Fruit fly (Drosophila melanogaster) whole organism, embryonic: ENCODE data around the gene CG43402.

ENCODE experiments used
- CG10267 ChIP-seq: fragments of 200-800 bp; sonication (Bioruptor generic); optimal IDR thresholded peaks from 2 replicates; lab custom pipeline; 2018; ENCODE audit warnings: missing biosample characterization, mild to moderate bottlenecking, missing genetic modification characterization, moderate library complexity
- CG11398 ChIP-seq: fragments of 200-800 bp; sonication (Bioruptor generic); optimal IDR thresholded peaks from 2 replicates; lab custom pipeline; 2016; ENCODE audit warnings: missing biosample characterization, missing genetic modification characterization
- CG12104 ChIP-seq: fragments of 200-800 bp; sonication (Bioruptor generic); optimal IDR thresholded peaks from 3 replicates; lab custom pipeline; 2016; ENCODE audit warnings: missing biosample characterization, missing genetic modification characterization
- CG12219 ChIP-seq: fragments of 200-800 bp; sonication (Bioruptor generic); optimal IDR thresholded peaks from 3 replicates; lab custom pipeline; 2018; ENCODE audit warnings: missing biosample characterization, mild to moderate bottlenecking, missing genetic modification characterization
- CG17186 ChIP-seq: fragments of 200-800 bp; sonication (Bioruptor generic); optimal IDR thresholded peaks from 3 replicates; lab custom pipeline; 2017; ENCODE audit warnings: missing biosample characterization, missing genetic modification reagents, missing genetic modification characterization
- CG17359 ChIP-seq: fragments of 200-800 bp; sonication (Bioruptor generic); optimal IDR thresholded peaks from 3 replicates; lab custom pipeline; 2018; ENCODE audit warnings: missing biosample characterization, mild to moderate bottlenecking, missing genetic modification characterization, moderate library complexity
- CG17361 ChIP-seq: fragments of 200-800 bp; sonication (Bioruptor generic); IDR thresholded peaks from 3 replicates; pipeline ENCODE4 v1.3.6; 2022; ENCODE audit warnings: missing biosample characterization, missing genetic modification characterization
- CG17612 ChIP-seq: fragments of 200-800 bp; sonication (Bioruptor generic); IDR thresholded peaks from 2 replicates; pipeline ENCODE4 v1.3.6; 2022; ENCODE audit warnings: missing biosample characterization, missing genetic modification characterization
- CG2889 ChIP-seq: fragments of 200-800 bp; sonication (Bioruptor generic); IDR thresholded peaks from 3 replicates; pipeline ENCODE4 v1.3.6; 2022; ENCODE audit warnings: missing biosample characterization, missing genetic modification characterization
- CG30431 ChIP-seq: fragments of 200-800 bp; sonication (Bioruptor generic); optimal IDR thresholded peaks from 2 replicates; lab custom pipeline; 2017; ENCODE audit warnings: missing biosample characterization, missing genetic modification characterization
- CG34376 ChIP-seq: fragments of 200-800 bp; sonication (Bioruptor generic); optimal IDR thresholded peaks from 2 replicates; lab custom pipeline; 2018; ENCODE audit warnings: missing biosample characterization, mild to moderate bottlenecking, missing genetic modification characterization
- CG6272 ChIP-seq: fragments of 200-800 bp; sonication (Bioruptor generic); IDR thresholded peaks from 2 replicates; pipeline ENCODE4 v1.3.6; 2022; ENCODE audit warnings: missing biosample characterization, missing genetic modification characterization
- CG7786 ChIP-seq: fragments of 200-800 bp; sonication (Bioruptor generic); optimal IDR thresholded peaks from 2 replicates; lab custom pipeline; 2016; ENCODE audit warnings: missing biosample characterization, missing genetic modification characterization
- CG8359 ChIP-seq: fragments of 200-800 bp; sonication (Bioruptor generic); optimal IDR thresholded peaks from 2 replicates; lab custom pipeline; 2017; ENCODE audit warnings: missing biosample characterization, mild to moderate bottlenecking, missing genetic modification characterization, borderline replicate concordance
- CG9817 ChIP-seq: fragments of 200-800 bp; sonication (Bioruptor generic); optimal IDR thresholded peaks from 2 replicates; lab custom pipeline; 2018; ENCODE audit warnings: missing biosample characterization, mild to moderate bottlenecking, missing genetic modification characterization, moderate library complexity
- CG9932 ChIP-seq: fragments of 200-800 bp; sonication (Bioruptor generic); IDR thresholded peaks from 2 replicates; pipeline ENCODE4 v1.3.6; 2022; ENCODE audit warnings: missing biosample characterization, missing genetic modification characterization
- Chrac-16 ChIP-seq: fragments of 200-800 bp; sonication (Bioruptor generic); optimal IDR thresholded peaks from 3 replicates; lab custom pipeline; 2016; ENCODE audit warnings: missing biosample characterization, missing genetic modification characterization
- Dfd ChIP-seq, 2 experiments: fragments of >200 bp; optimal IDR thresholded peaks; 2 replicates each; lab custom pipeline; 2017; ENCODE audit warnings: missing biosample characterization in 2 of 2, missing genetic modification characterization in 2 of 2
- Doc3 ChIP-seq: fragments of 200-800 bp; sonication (Bioruptor generic); IDR thresholded peaks from 3 replicates; pipeline ENCODE4 v1.3.6; 2022; ENCODE audit warnings: missing biosample characterization, missing genetic modification characterization; ENCODE audit not compliant: partially characterized antibody
- Dref ChIP-seq: fragments of 200-800 bp; sonication (Bioruptor generic); IDR thresholded peaks from 2 replicates; pipeline ENCODE4 v1.3.6; 2022; ENCODE audit warnings: missing biosample characterization, missing genetic modification characterization
- E2f2 ChIP-seq: fragments of 200-800 bp; sonication (Bioruptor generic); IDR thresholded peaks from 2 replicates; pipeline ENCODE4 v1.3.6; 2022; ENCODE audit warnings: missing biosample characterization, missing genetic modification characterization
- Eip74EF ChIP-seq, 2 experiments: fragments of 200-800 bp in 1 of 2; fragments of >200 bp in 1 of 2; sonication (Bioruptor generic) in 1 of 2; optimal IDR thresholded peaks; 2 replicates each; lab custom pipeline; 2017 to 2019; ENCODE audit warnings: missing biosample characterization in 2 of 2, missing genetic modification characterization in 2 of 2, mild to moderate bottlenecking in 1 of 2, moderate library complexity in 1 of 2
- Gsc ChIP-seq: fragments of 200-800 bp; sonication (Bioruptor generic); IDR thresholded peaks from 2 replicates; pipeline ENCODE4 v1.3.6; 2022; ENCODE audit warnings: missing biosample characterization, missing genetic modification characterization
- HLH54F ChIP-seq: fragments of 200-800 bp; sonication (Bioruptor generic); optimal IDR thresholded peaks from 3 replicates; lab custom pipeline; 2016; ENCODE audit warnings: missing biosample characterization, missing genetic modification characterization
- MTF-1 ChIP-seq: fragments of 200-800 bp; sonication (Bioruptor generic); optimal IDR thresholded peaks from 2 replicates; lab custom pipeline; 2018; ENCODE audit warnings: missing biosample characterization, mild to moderate bottlenecking, missing genetic modification characterization, borderline replicate concordance
- Mrtf ChIP-seq: fragments of 200-800 bp; sonication (Bioruptor generic); IDR thresholded peaks from 3 replicates; pipeline ENCODE4 v1.3.6; 2022; ENCODE audit warnings: missing biosample characterization, missing genetic modification characterization
- NC2α ChIP-seq: fragments of 200-800 bp; sonication (Bioruptor generic); optimal IDR thresholded peaks from 2 replicates; lab custom pipeline; 2016; ENCODE audit warnings: missing biosample characterization, missing genetic modification characterization
- NC2β ChIP-seq: fragments of 200-800 bp; sonication (Bioruptor generic); optimal IDR thresholded peaks from 2 replicates; lab custom pipeline; 2016; ENCODE audit warnings: missing biosample characterization, missing genetic modification characterization
- NFAT ChIP-seq: fragments of 200-800 bp; sonication (Bioruptor generic); IDR thresholded peaks from 2 replicates; pipeline ENCODE4 v1.3.6; 2022; ENCODE audit warnings: missing biosample characterization, missing genetic modification characterization
- Tbp ChIP-seq: fragments of >200 bp; optimal IDR thresholded peaks from 2 replicates; lab custom pipeline; 2018; ENCODE audit warnings: missing biosample characterization, missing genetic modification characterization
- amos ChIP-seq: fragments of 200-800 bp; sonication (Bioruptor generic); IDR thresholded peaks from 2 replicates; pipeline ENCODE4 v1.3.6; 2022; ENCODE audit warnings: missing biosample characterization, missing genetic modification characterization; ENCODE audit not compliant: partially characterized antibody
- bsh ChIP-seq, 2 experiments: fragments of 200-800 bp; sonication (Bioruptor generic); optimal IDR thresholded peaks; 2 replicates each; lab custom pipeline; 2017 to 2018; ENCODE audit warnings: mild to moderate bottlenecking in 2 of 2, missing biosample characterization in 2 of 2, missing genetic modification characterization in 2 of 2, moderate library complexity in 1 of 2
- chn ChIP-seq: fragments of 200-800 bp; sonication (Bioruptor generic); optimal IDR thresholded peaks from 2 replicates; lab custom pipeline; 2016; ENCODE audit warnings: missing biosample characterization, missing genetic modification characterization
- dmrt99B ChIP-seq: fragments of 200-800 bp; sonication (Bioruptor generic); optimal IDR thresholded peaks from 2 replicates; lab custom pipeline; 2018; ENCODE audit warnings: missing biosample characterization, mild to moderate bottlenecking, missing genetic modification characterization, moderate library complexity
- dpn ChIP-seq, 2 experiments: fragments of 200-800 bp; sonication (Bioruptor generic); optimal IDR thresholded peaks; 3 replicates each; lab custom pipeline; 2016; ENCODE audit warnings: missing biosample characterization in 2 of 2, missing genetic modification characterization in 2 of 2
- eve ChIP-seq, 2 experiments: fragments of >200 bp; optimal IDR thresholded peaks; 2 replicates each; lab custom pipeline; 2017; ENCODE audit warnings: missing biosample characterization in 2 of 2, missing genetic modification characterization in 2 of 2
- grn ChIP-seq: fragments of 200-800 bp; sonication (Bioruptor generic); optimal IDR thresholded peaks from 3 replicates; lab custom pipeline; 2017; ENCODE audit warnings: missing biosample characterization, missing genetic modification characterization
- hb ChIP-seq: fragments of 200-800 bp; sonication (Bioruptor generic); IDR thresholded peaks from 3 replicates; pipeline ENCODE4 v1.3.6; 2022; ENCODE audit warnings: missing biosample characterization, missing genetic modification characterization; ENCODE audit not compliant: partially characterized antibody
- jing ChIP-seq: fragments of 200-800 bp; sonication (Bioruptor generic); optimal IDR thresholded peaks from 2 replicates; lab custom pipeline; 2018; ENCODE audit warnings: missing biosample characterization, mild to moderate bottlenecking, missing genetic modification characterization
- kah ChIP-seq: fragments of 200-800 bp; sonication (Bioruptor generic); optimal IDR thresholded peaks from 2 replicates; lab custom pipeline; 2018; ENCODE audit warnings: missing biosample characterization, mild to moderate bottlenecking, missing genetic modification characterization
- lab ChIP-seq: fragments of 200-800 bp; sonication (Bioruptor generic); optimal IDR thresholded peaks from 3 replicates; lab custom pipeline; 2017; ENCODE audit warnings: missing biosample characterization, missing genetic modification characterization, mild to moderate bottlenecking, moderate library complexity, missing genetic modification reagents
- mirr ChIP-seq: fragments of 200-800 bp; sonication (Bioruptor generic); optimal IDR thresholded peaks from 3 replicates; lab custom pipeline; 2018; ENCODE audit warnings: missing biosample characterization, mild to moderate bottlenecking, missing genetic modification characterization
- nau ChIP-seq: fragments of 200-800 bp; sonication (Bioruptor generic); optimal IDR thresholded peaks from 3 replicates; lab custom pipeline; 2017; ENCODE audit warnings: missing biosample characterization, mild to moderate bottlenecking, missing genetic modification characterization, missing genetic modification reagents
- phol ChIP-seq: fragments of 200-800 bp; sonication (Bioruptor generic); optimal IDR thresholded peaks from 3 replicates; lab custom pipeline; 2018; ENCODE audit warnings: missing biosample characterization, mild to moderate bottlenecking, missing genetic modification characterization, moderate library complexity
- pita ChIP-seq: fragments of 200-800 bp; sonication (Bioruptor generic); optimal IDR thresholded peaks from 2 replicates; lab custom pipeline; 2017; ENCODE audit warnings: missing biosample characterization, mild to moderate bottlenecking, missing genetic modification characterization
- slp2 ChIP-seq: fragments of 200-800 bp; sonication (Bioruptor generic); optimal IDR thresholded peaks from 2 replicates; lab custom pipeline; 2016; ENCODE audit warnings: missing biosample characterization, missing genetic modification characterization
- sqz ChIP-seq: fragments of 200-800 bp; sonication (Bioruptor generic); optimal IDR thresholded peaks from 3 replicates; lab custom pipeline; 2018; ENCODE audit warnings: missing biosample characterization, mild to moderate bottlenecking, missing genetic modification characterization
- ssp ChIP-seq: fragments of 200-800 bp; sonication (Bioruptor generic); IDR thresholded peaks from 2 replicates; pipeline ENCODE4 v1.3.6; 2022; ENCODE audit warnings: missing biosample characterization, missing genetic modification characterization
- stc ChIP-seq: fragments of 200-800 bp; sonication (Bioruptor generic); IDR thresholded peaks from 2 replicates; pipeline ENCODE4 v1.3.6; 2022; ENCODE audit warnings: missing biosample characterization, missing genetic modification characterization
- tgo ChIP-seq: fragments of 200-800 bp; sonication (Bioruptor generic); IDR thresholded peaks from 3 replicates; pipeline ENCODE4 v1.3.6; 2022; ENCODE audit warnings: missing biosample characterization, missing genetic modification characterization
- vfl ChIP-seq: fragments of 200-800 bp; sonication (Bioruptor generic); optimal IDR thresholded peaks from 2 replicates; lab custom pipeline; 2016; ENCODE audit warnings: missing biosample characterization, missing genetic modification characterization

Gene CG43402

dm6 chr2L:1462136-1462535 lies 19.7 kb downstream of the CG43402 start (continued):
- peak; percentile 64 for TF ChIP-seq chn (GFP tag; lab: Kevin White, UChicago)
- TF ChIP-seq CG10267 (tag; lab: Kevin White, UChicago) = peak; percentile 65
- TF ChIP-seq Mrtf = no peak
- TF ChIP-seq Dfd (GFP tag; optimal IDR thresholded peaks at IDR 0.05; lab: Kevin White, UChicago) = no peak
- no peak for TF ChIP-seq CG12104 (GFP tag; lab: Kevin White, UChicago)
- no peak for TF ChIP-seq dmrt99B (tag; lab: Kevin White, UChicago)
- TF ChIP-seq NC2β (GFP tag; lab: Kevin White, UChicago) = peak; percentile 69
- TF ChIP-seq CG30431 (GFP tag; lab: Kevin White, UChicago) = peak; percentile 4
- TF ChIP-seq CG9817 (tag; lab: Kevin White, UChicago) = no peak
- TF ChIP-seq tgo (GFP tag; lab: Robert Waterston, UW) = peak; percentile 38; the same call in 1 of the 3 replicates
- no peak for TF ChIP-seq CG6272 (GFP tag; lab: Robert Waterston, UW)
- peak; percentile 51 for TF ChIP-seq ssp
- no peak for TF ChIP-seq CG11398
- TF ChIP-seq vfl (GFP tag; lab: Kevin White, UChicago) = peak; percentile 16
- peak; percentile 19 for TF ChIP-seq CG7786 (GFP tag; lab: Kevin White, UChicago)
- peak; percentile 69; the same call in 2 of the 3 replicates for TF ChIP-seq hb
- TF ChIP-seq MTF-1 (GFP tag; lab: Kevin White, UChicago) = no peak
- TF ChIP-seq Eip74EF (GFP tag; optimal IDR thresholded peaks at IDR 0.05; lab: Kevin White, UChicago) = no peak
- TF ChIP-seq nau (GFP tag; lab: Kevin White, UChicago) = no peak
- TF ChIP-seq Tbp (GFP tag; lab: Kevin White, UChicago) = no peak
- TF ChIP-seq CG17361 (GFP tag; lab: Robert Waterston, UW) = 0 out of 3 replicates have a peak, but pooled peaks have one; percentile 42
- peak; percentile 19 for TF ChIP-seq slp2 (GFP tag; lab: Kevin White, UChicago)
- no peak for TF ChIP-seq jing (GFP tag; lab: Kevin White, UChicago)
- no peak for TF ChIP-seq sqz (GFP tag; lab: Kevin White, UChicago)
- no peak for TF ChIP-seq pita (GFP tag; lab: Kevin White, UChicago)
- TF ChIP-seq Dref (GFP tag; lab: Robert Waterston, UW) = no peak
- peak in 1 of 2 experiments; percentile 62 for TF ChIP-seq bsh (GFP tag; optimal IDR thresholded peaks at IDR 0.05; lab: Kevin White, UChicago)
- TF ChIP-seq CG9932 = no peak
- peak; percentile 35 for TF ChIP-seq E2f2 (GFP tag; lab: Robert Waterston, UW)
- TF ChIP-seq Doc3 (GFP tag; lab: Robert Waterston, UW) = peak; percentile 79
- TF ChIP-seq eve (GFP tag; optimal IDR thresholded peaks at IDR 0.05; lab: Kevin White, UChicago) = peak; percentile 20 to 27
- 0 out of 2 replicates have a peak, but pooled peaks have one; percentile 27 for TF ChIP-seq Gsc (GFP tag; lab: Robert Waterston, UW)
- TF ChIP-seq NC2α = peak; percentile 7
- TF ChIP-seq CG34376 = no peak
- TF ChIP-seq NFAT (GFP tag; lab: Robert Waterston, UW) = no peak
- TF ChIP-seq CG17186 (GFP tag; lab: Kevin White, UChicago) = no peak
- TF ChIP-seq CG12219 = no peak
- peak; percentile 48 for TF ChIP-seq phol (tag; lab: Kevin White, UChicago)
- no peak for TF ChIP-seq grn
- TF ChIP-seq dpn (GFP tag; optimal IDR thresholded peaks at IDR 0.05; lab: Kevin White, UChicago) = peak; percentile 22 to 36
- no peak for TF ChIP-seq CG8359 (GFP tag; lab: Kevin White, UChicago)
- TF ChIP-seq Chrac-16 (GFP tag; lab: Kevin White, UChicago) = peak; percentile 70
- TF ChIP-seq lab (GFP tag; lab: Kevin White, UChicago) = no peak
- TF ChIP-seq mirr = no peak
- TF ChIP-seq CG2889 = no peak
- TF ChIP-seq CG17612 (GFP tag; lab: Robert Waterston, UW) = no peak
- TF ChIP-seq HLH54F (GFP tag; lab: Kevin White, UChicago) = no peak
- no peak for TF ChIP-seq kah (GFP tag; lab: Kevin White, UChicago)
- TF ChIP-seq amos = peak; percentile 67; the same call in 1 of the 2 replicates
- no peak for TF ChIP-seq CG17359 (tag; lab: Kevin White, UChicago)
- TF ChIP-seq stc = no peak
